Worm (Caenorhabditis elegans): ENCODE data around the gene srw-29.

DNA sequence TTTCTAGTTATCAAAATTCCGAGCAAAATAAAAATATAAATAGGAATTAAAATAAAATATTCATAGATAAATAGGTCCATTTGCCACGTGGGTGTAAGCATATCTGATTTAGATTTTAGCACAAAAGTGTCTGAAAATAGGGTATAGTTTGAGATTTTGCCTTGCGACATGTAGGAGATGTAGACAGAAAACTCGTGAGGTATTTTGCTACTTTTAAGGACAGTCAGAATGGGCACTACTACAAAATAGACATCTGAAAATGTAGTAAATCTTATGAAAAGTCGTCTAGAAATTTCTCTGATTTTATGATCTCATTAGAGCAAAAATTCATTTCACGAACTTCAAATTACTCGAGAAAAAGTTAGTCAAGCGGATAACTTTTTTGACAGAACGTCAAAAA, 49.7 kb downstream of the srw-29 start, which contains the start of gene srv-34:
- TF ChIP-seq nhr-48 (tag; optimal IDR thresholded peaks at IDR 0.05): no peak
- no peak for TF ChIP-seq fkh-10 (GFP tag; optimal IDR thresholded peaks at IDR 0.05)
- no peak for TF ChIP-seq daf-16 (GFP tag; optimal IDR thresholded peaks at IDR 0.05)
- no peak for TF ChIP-seq daf-16 (tag; optimal IDR thresholded peaks at IDR 0.05)
- no peak for TF ChIP-seq mdl-1 (tag; optimal IDR thresholded peaks at IDR 0.05)
- peak in 1 of 2 experiments; percentile 62 for TF ChIP-seq unc-62 (GFP tag; optimal IDR thresholded peaks at IDR 0.05 in 1 of 2)
- TF ChIP-seq unc-62 (tag; optimal IDR thresholded peaks at IDR 0.05): no peak
- TF ChIP-seq lin-13 (GFP tag; optimal IDR thresholded peaks at IDR 0.05): no peak
- no peak for TF ChIP-seq mep-1 (tag; optimal IDR thresholded peaks at IDR 0.05)
- no peak for TF ChIP-seq lsy-2 (tag; optimal IDR thresholded peaks at IDR 0.05)
- no peak for TF ChIP-seq ceh-82 (tag; optimal IDR thresholded peaks at IDR 0.05)
- no peak for TF ChIP-seq aly-2 (tag; optimal IDR thresholded peaks at IDR 0.05)

All from whole organism, L4 larva.